Fruit fly (Drosophila melanogaster) whole organism, embryonic: ENCODE data around the gene Smox.
A peak's percentile ranks its signal among the peaks of the same experiment; 100 is the strongest.

Experiments
- CG10321 ChIP-seq: fragments of 200-800 bp; sonication (Bioruptor generic); IDR thresholded peaks from 2 replicates; pipeline ENCODE4 v1.3.6; 2022; ENCODE audit warnings: missing biosample characterization, missing genetic modification characterization
- CG10543 ChIP-seq: fragments of 200-800 bp; sonication (Bioruptor generic); optimal IDR thresholded peaks from 3 replicates; lab custom pipeline; 2017; ENCODE audit warnings: missing biosample characterization, mild to moderate bottlenecking, missing genetic modification characterization, moderate library complexity
- CG1233 ChIP-seq: fragments of 200-800 bp; sonication (Bioruptor generic); optimal IDR thresholded peaks from 4 replicates; lab custom pipeline; 2018; ENCODE audit warnings: missing biosample characterization, mild to moderate bottlenecking, missing genetic modification characterization
- CG1529 ChIP-seq: fragments of 200-800 bp; sonication (Bioruptor generic); optimal IDR thresholded peaks from 3 replicates; lab custom pipeline; 2018; ENCODE audit warnings: missing biosample characterization, missing genetic modification characterization
- CG18011 ChIP-seq: fragments of 200-800 bp; sonication (Bioruptor generic); optimal IDR thresholded peaks from 2 replicates; lab custom pipeline; 2017; ENCODE audit warnings: missing biosample characterization, missing genetic modification characterization, mild to moderate bottlenecking, moderate library complexity, missing genotype
- CG2120 ChIP-seq: fragments of 200-800 bp; sonication (Bioruptor generic); optimal IDR thresholded peaks from 3 replicates; lab custom pipeline; 2016; ENCODE audit warnings: missing biosample characterization, missing genetic modification characterization
- CG2678 ChIP-seq: fragments of 200-800 bp; sonication (Bioruptor generic); optimal IDR thresholded peaks from 3 replicates; lab custom pipeline; 2019; ENCODE audit warnings: missing biosample characterization, mild to moderate bottlenecking, missing genetic modification characterization, moderate library complexity
- CG2875 ChIP-seq: fragments of 200-800 bp; sonication (Bioruptor generic); optimal IDR thresholded peaks from 2 replicates; lab custom pipeline; 2017; ENCODE audit warnings: missing biosample characterization, mild to moderate bottlenecking, missing genetic modification characterization, missing genetic modification reagents
- CG33557 ChIP-seq: fragments of 200-800 bp; sonication (Bioruptor generic); optimal IDR thresholded peaks from 2 replicates; lab custom pipeline; 2019; ENCODE audit warnings: missing biosample characterization, mild to moderate bottlenecking, missing genetic modification characterization, moderate library complexity
- CG3995 ChIP-seq: fragments of 200-800 bp; sonication (Bioruptor generic); optimal IDR thresholded peaks from 3 replicates; lab custom pipeline; 2016; ENCODE audit warnings: missing biosample characterization, missing genetic modification characterization
- CG4820 ChIP-seq: fragments of 200-800 bp; sonication (Bioruptor generic); optimal IDR thresholded peaks from 3 replicates; lab custom pipeline; 2016; ENCODE audit warnings: missing biosample characterization, missing genetic modification characterization
- CG5953 ChIP-seq: fragments of 200-800 bp; sonication (Bioruptor generic); IDR thresholded peaks from 2 replicates; pipeline ENCODE4 v1.3.6; 2022; ENCODE audit warnings: missing biosample characterization, missing genetic modification characterization
- CG6689 ChIP-seq: fragments of 200-800 bp; sonication (Bioruptor generic); IDR thresholded peaks from 2 replicates; pipeline ENCODE4 v1.3.6; 2022; ENCODE audit warnings: missing biosample characterization, missing genetic modification characterization
- CG7928 ChIP-seq: fragments of 200-800 bp; sonication (Bioruptor generic); optimal IDR thresholded peaks from 2 replicates; lab custom pipeline; 2017; ENCODE audit warnings: missing biosample characterization, mild to moderate bottlenecking, missing genetic modification characterization
- CG7987 ChIP-seq: fragments of 200-800 bp; sonication (Bioruptor generic); optimal IDR thresholded peaks from 2 replicates; lab custom pipeline; 2018; ENCODE audit warnings: missing biosample characterization, mild to moderate bottlenecking, missing genetic modification characterization, moderate library complexity
- CG8359 ChIP-seq: fragments of 200-800 bp; sonication (Bioruptor generic); optimal IDR thresholded peaks from 2 replicates; lab custom pipeline; 2017; ENCODE audit warnings: missing biosample characterization, mild to moderate bottlenecking, missing genetic modification characterization, borderline replicate concordance
- CG8765 ChIP-seq: fragments of 200-800 bp; sonication (Bioruptor generic); IDR thresholded peaks from 2 replicates; pipeline ENCODE4 v1.3.6; 2022; ENCODE audit warnings: missing biosample characterization, missing genetic modification characterization
- CG9727 ChIP-seq: fragments of 200-800 bp; sonication (Bioruptor generic); optimal IDR thresholded peaks from 3 replicates; lab custom pipeline; 2017; ENCODE audit warnings: missing biosample characterization, mild to moderate bottlenecking, missing genetic modification characterization
- CoRest ChIP-seq: fragments of 200-800 bp; sonication (Bioruptor generic); optimal IDR thresholded peaks from 3 replicates; lab custom pipeline; 2018; ENCODE audit warnings: missing biosample characterization, mild to moderate bottlenecking, missing genetic modification characterization, moderate library complexity
- D ChIP-seq, 2 experiments: fragments of 200-800 bp in 1 of 2; fragments of >200 bp in 1 of 2; sonication (Bioruptor generic) in 1 of 2; optimal IDR thresholded peaks; 2 replicates in 1 of 2; 3 replicates in 1 of 2; lab custom pipeline; 2017; ENCODE audit warnings: mild to moderate bottlenecking in 1 of 2, missing biosample characterization in 1 of 2, missing genetic modification characterization in 1 of 2, missing genetic modification reagents in 1 of 2
- Dp ChIP-seq: fragments of 200-800 bp; sonication (Bioruptor generic); optimal IDR thresholded peaks from 2 replicates; lab custom pipeline; 2018; ENCODE audit warnings: missing biosample characterization, mild to moderate bottlenecking, missing genetic modification characterization, moderate library complexity
- Eip74EF ChIP-seq, 2 experiments: fragments of 200-800 bp in 1 of 2; fragments of >200 bp in 1 of 2; sonication (Bioruptor generic) in 1 of 2; optimal IDR thresholded peaks; 2 replicates each; lab custom pipeline; 2017 to 2019; ENCODE audit warnings: missing biosample characterization in 2 of 2, missing genetic modification characterization in 2 of 2, mild to moderate bottlenecking in 1 of 2, moderate library complexity in 1 of 2
- GATAe ChIP-seq: fragments of 200-800 bp; sonication (Bioruptor generic); conservative IDR thresholded peaks from 2 replicates; pipeline ENCODE4 v1.3.6; 2022; ENCODE audit warnings: missing biosample characterization, missing genetic modification characterization
- HHEX ChIP-seq: fragments of 200-800 bp; sonication (Bioruptor generic); optimal IDR thresholded peaks from 3 replicates; lab custom pipeline; 2017; ENCODE audit warnings: missing biosample characterization, mild to moderate bottlenecking, missing genetic modification characterization, missing genetic modification reagents
- HLH3B ChIP-seq: fragments of 200-800 bp; sonication (Bioruptor generic); IDR thresholded peaks from 2 replicates; pipeline ENCODE4 v1.3.6; 2022; ENCODE audit warnings: missing biosample characterization, missing genetic modification characterization
- Hr39 ChIP-seq: fragments of >200 bp; optimal IDR thresholded peaks from 2 replicates; lab custom pipeline; 2017
- Mad ChIP-seq: fragments of 200-800 bp; sonication (Bioruptor generic); optimal IDR thresholded peaks from 2 replicates; lab custom pipeline; 2016; ENCODE audit warnings: missing biosample characterization, missing genetic modification characterization
- Max ChIP-seq: fragments of 200-800 bp; sonication (Bioruptor generic); optimal IDR thresholded peaks from 2 replicates; lab custom pipeline; 2016; ENCODE audit warnings: missing biosample characterization, mild to moderate bottlenecking, missing genetic modification characterization
- Nf-YB ChIP-seq: fragments of 200-800 bp; sonication (Bioruptor generic); optimal IDR thresholded peaks from 3 replicates; lab custom pipeline; 2019; ENCODE audit warnings: missing biosample characterization, mild to moderate bottlenecking, missing genetic modification characterization, moderate library complexity
- Oli ChIP-seq: fragments of 200-800 bp; sonication (Bioruptor generic); optimal IDR thresholded peaks from 2 replicates; lab custom pipeline; 2018; ENCODE audit warnings: missing biosample characterization, mild to moderate bottlenecking, missing genetic modification characterization, moderate library complexity
- Rx ChIP-seq: fragments of 200-800 bp; sonication (Bioruptor generic); IDR thresholded peaks from 2 replicates; pipeline ENCODE4 v1.3.6; 2022; ENCODE audit warnings: missing biosample characterization, missing genetic modification characterization
- Tbp ChIP-seq: fragments of >200 bp; optimal IDR thresholded peaks from 2 replicates; lab custom pipeline; 2018; ENCODE audit warnings: missing biosample characterization, missing genetic modification characterization
- amos ChIP-seq: fragments of 200-800 bp; sonication (Bioruptor generic); IDR thresholded peaks from 2 replicates; pipeline ENCODE4 v1.3.6; 2022; ENCODE audit warnings: missing biosample characterization, missing genetic modification characterization; ENCODE audit not compliant: partially characterized antibody
- bab2 ChIP-seq: fragments of 200-800 bp; sonication (Bioruptor generic); optimal IDR thresholded peaks from 2 replicates; lab custom pipeline; 2016; ENCODE audit warnings: missing biosample characterization, missing genetic modification characterization
- dan ChIP-seq: fragments of 200-800 bp; sonication (Bioruptor generic); IDR thresholded peaks from 2 replicates; pipeline ENCODE4 v1.3.6; 2022; ENCODE audit warnings: missing biosample characterization, missing genetic modification characterization
- dimm ChIP-seq: fragments of 200-800 bp; sonication (Bioruptor generic); IDR thresholded peaks from 2 replicates; pipeline ENCODE4 v1.3.6; 2022; ENCODE audit warnings: missing biosample characterization, missing genetic modification characterization
- gem ChIP-seq: fragments of 200-800 bp; sonication (Bioruptor generic); optimal IDR thresholded peaks from 2 replicates; lab custom pipeline; 2019; ENCODE audit warnings: missing biosample characterization, mild to moderate bottlenecking, missing genetic modification characterization, moderate library complexity
- hbn ChIP-seq: fragments of 200-800 bp; sonication (Bioruptor generic); IDR thresholded peaks from 2 replicates; pipeline ENCODE4 v1.3.6; 2022; ENCODE audit warnings: missing biosample characterization, missing genetic modification characterization; ENCODE audit not compliant: partially characterized antibody
- jumu ChIP-seq: fragments of 200-800 bp; sonication (Bioruptor generic); optimal IDR thresholded peaks from 3 replicates; lab custom pipeline; 2016; ENCODE audit warnings: missing biosample characterization, missing genetic modification characterization
- lmd ChIP-seq: fragments of 200-800 bp; sonication (Bioruptor generic); IDR thresholded peaks from 2 replicates; pipeline ENCODE4 v1.3.6; 2022; ENCODE audit warnings: missing biosample characterization, missing genetic modification characterization
- mirr ChIP-seq: fragments of 200-800 bp; sonication (Bioruptor generic); optimal IDR thresholded peaks from 3 replicates; lab custom pipeline; 2018; ENCODE audit warnings: missing biosample characterization, mild to moderate bottlenecking, missing genetic modification characterization
- nerfin-2 ChIP-seq: fragments of 200-800 bp; sonication (Bioruptor generic); IDR thresholded peaks from 2 replicates; pipeline ENCODE4 v1.3.6; 2022; ENCODE audit warnings: missing biosample characterization, missing genetic modification characterization; ENCODE audit not compliant: partially characterized antibody
- pfk ChIP-seq: fragments of 200-800 bp; sonication (Bioruptor generic); optimal IDR thresholded peaks from 2 replicates; lab custom pipeline; 2018; ENCODE audit warnings: missing biosample characterization, mild to moderate bottlenecking, missing genetic modification characterization, moderate library complexity
- pita ChIP-seq: fragments of 200-800 bp; sonication (Bioruptor generic); optimal IDR thresholded peaks from 2 replicates; lab custom pipeline; 2017; ENCODE audit warnings: missing biosample characterization, mild to moderate bottlenecking, missing genetic modification characterization
- pnt ChIP-seq: fragments of 200-800 bp; sonication (Bioruptor generic); optimal IDR thresholded peaks from 3 replicates; lab custom pipeline; 2016; ENCODE audit warnings: missing biosample characterization, missing genetic modification characterization
- tgo ChIP-seq: fragments of 200-800 bp; sonication (Bioruptor generic); IDR thresholded peaks from 3 replicates; pipeline ENCODE4 v1.3.6; 2022; ENCODE audit warnings: missing biosample characterization, missing genetic modification characterization
- toy ChIP-seq: fragments of 200-800 bp; sonication (Bioruptor generic); IDR thresholded peaks from 2 replicates; pipeline ENCODE4 v1.3.6; 2022; ENCODE audit warnings: missing biosample characterization, missing genetic modification characterization
- zfh1 ChIP-seq: fragments of 200-800 bp; sonication (Bioruptor generic); IDR thresholded peaks from 3 replicates; pipeline ENCODE4 v1.3.6; 2022; ENCODE audit warnings: missing biosample characterization, missing genetic modification characterization

The Smox gene

DNA sequence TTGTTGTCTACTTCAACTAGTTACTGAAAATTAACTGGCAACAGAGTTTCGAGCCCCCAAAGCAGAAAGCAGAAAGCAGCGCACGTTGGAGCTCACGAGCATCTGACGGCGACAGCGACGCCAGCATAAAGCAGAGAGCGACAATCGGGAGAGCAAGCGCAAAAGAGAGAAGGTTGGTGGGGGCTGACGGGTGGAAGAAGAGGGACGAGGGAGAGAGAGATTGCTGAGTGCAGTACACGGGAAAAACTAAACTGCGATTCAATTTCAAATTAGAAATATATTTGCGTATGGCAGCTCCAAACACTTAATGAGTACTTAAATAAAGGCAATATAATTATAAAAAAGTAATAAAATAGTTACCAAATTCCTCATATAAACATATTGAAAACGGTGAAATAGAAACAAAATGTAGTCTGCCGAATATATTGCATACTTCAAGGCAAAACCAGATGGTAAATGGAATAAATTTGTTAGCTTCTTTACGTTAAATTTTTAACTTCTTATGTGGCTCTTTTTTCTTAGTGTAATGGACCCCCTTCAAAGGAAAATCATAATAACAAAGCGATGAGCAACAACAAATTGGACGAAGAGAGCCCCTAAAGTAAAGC is 49.9 kb downstream of the Smox start (continued):
- TF ChIP-seq dimm (GFP tag; lab: Robert Waterston, UW) = peak; percentile 75
- peak; percentile 96 for TF ChIP-seq Oli (tag; lab: Kevin White, UChicago)
- TF ChIP-seq zfh1 (GFP tag; lab: Robert Waterston, UW) = peak; percentile 88; the same call in 2 of the 3 replicates
- peak; percentile 69; the same call in 1 of the 2 replicates for TF ChIP-seq GATAe (GFP tag; lab: Robert Waterston, UW)
- TF ChIP-seq Mad (GFP tag; lab: Kevin White, UChicago) = peak; percentile 76
- TF ChIP-seq CG5953 (GFP tag; lab: Robert Waterston, UW) = peak; percentile 76
- peak; percentile 89 for TF ChIP-seq CG2875
- no peak for TF ChIP-seq amos (GFP tag; lab: Robert Waterston, UW)
- TF ChIP-seq CG7928 = peak; percentile 71
- peak; percentile 90 for TF ChIP-seq Max (GFP tag; lab: Kevin White, UChicago)
- peak; percentile 84 for TF ChIP-seq Nf-YB
- peak; percentile 82 for TF ChIP-seq toy
- peak; percentile 91 for TF ChIP-seq CG33557 (GFP tag; lab: Kevin White, UChicago)
- TF ChIP-seq Dp (GFP tag; lab: Kevin White, UChicago) = peak; percentile 11
- peak; percentile 97 for TF ChIP-seq CG10543 (GFP tag; lab: Kevin White, UChicago)
- TF ChIP-seq Hr39 (lab: Kevin White, UChicago) = no peak
- peak; percentile 37 for TF ChIP-seq CG3995 (GFP tag; lab: Kevin White, UChicago)
- TF ChIP-seq pita = no peak
- peak; percentile 95 for TF ChIP-seq CG2120 (GFP tag; lab: Kevin White, UChicago)
- peak; percentile 40; the same call in 1 of the 2 replicates for TF ChIP-seq CG8765 (GFP tag; lab: Robert Waterston, UW)
- no peak; the same call in 1 of the 2 replicates for TF ChIP-seq nerfin-2 (GFP tag; lab: Robert Waterston, UW)
- peak; percentile 77 for TF ChIP-seq mirr (GFP tag; lab: Kevin White, UChicago)
- peak; percentile 84 for TF ChIP-seq Rx (GFP tag; lab: Robert Waterston, UW)
- TF ChIP-seq dan (GFP tag; lab: Robert Waterston, UW) = no peak; the same call in 1 of the 2 replicates
- peak; percentile 82 for TF ChIP-seq pnt (GFP tag; lab: Kevin White, UChicago)
- peak; percentile 98 for TF ChIP-seq gem
- peak; percentile 95 for TF ChIP-seq HHEX (GFP tag; lab: Kevin White, UChicago)
- TF ChIP-seq CG4820 = peak; percentile 91
- peak; percentile 93 for TF ChIP-seq CG1529 (GFP tag; lab: Kevin White, UChicago)
- TF ChIP-seq HLH3B (GFP tag; lab: Robert Waterston, UW) = peak; percentile 89
- peak; percentile 95 for TF ChIP-seq tgo (GFP tag; lab: Robert Waterston, UW)
- TF ChIP-seq CG18011 (GFP tag; lab: Kevin White, UChicago) = peak; percentile 82
- no peak for TF ChIP-seq D (optimal IDR thresholded peaks at IDR 0.05; lab: Kevin White, UChicago)
- peak; percentile 96 for TF ChIP-seq D (GFP tag; optimal IDR thresholded peaks at IDR 0.05; lab: Kevin White, UChicago)
- TF ChIP-seq pfk (GFP tag; lab: Kevin White, UChicago) = peak; percentile 66
- TF ChIP-seq CG10321 (GFP tag; lab: Robert Waterston, UW) = peak; percentile 63; the same call in 1 of the 2 replicates
- TF ChIP-seq Tbp (GFP tag; lab: Kevin White, UChicago) = no peak
- TF ChIP-seq bab2 (GFP tag; lab: Kevin White, UChicago) = peak; percentile 88
- peak; percentile 95 for TF ChIP-seq lmd (GFP tag; lab: Robert Waterston, UW)
- TF ChIP-seq CoRest = peak; percentile 98
- peak in 1 of 2 experiments; percentile 94 for TF ChIP-seq Eip74EF (GFP tag; optimal IDR thresholded peaks at IDR 0.05; lab: Kevin White, UChicago)
- peak; percentile 93 for TF ChIP-seq CG1233 (GFP tag; lab: Kevin White, UChicago)
- peak; percentile 93 for TF ChIP-seq CG6689
- peak; percentile 76 for TF ChIP-seq jumu (GFP tag; lab: Kevin White, UChicago)
- peak; percentile 87 for TF ChIP-seq CG8359 (GFP tag; lab: Kevin White, UChicago)
- peak; percentile 60 for TF ChIP-seq CG7987
- peak; percentile 98 for TF ChIP-seq CG2678
- TF ChIP-seq hbn (GFP tag; lab: Robert Waterston, UW) = no peak
- peak; percentile 96 for TF ChIP-seq CG9727 (GFP tag; lab: Kevin White, UChicago)
